Fruit fly (Drosophila melanogaster): ENCODE measurements around the gene EndoGI.

Gene EndoGI

DNA sequence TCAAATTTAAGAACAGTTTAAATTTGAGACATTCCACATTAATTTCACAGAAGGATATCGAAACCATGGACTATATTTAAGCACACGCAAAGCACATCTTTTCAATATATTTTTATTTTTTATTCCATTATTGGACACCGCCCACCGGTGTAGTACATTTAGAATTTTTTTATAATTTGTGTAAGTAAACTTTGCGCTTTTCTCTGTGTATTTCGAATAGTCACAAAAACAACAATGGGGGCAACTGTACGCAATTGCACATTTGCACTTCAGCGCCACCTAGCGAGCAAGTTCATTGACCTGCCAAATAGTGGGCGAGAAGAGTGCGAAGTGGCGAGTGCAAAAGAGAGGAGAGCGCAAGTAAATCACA is 18.3 kb downstream of the EndoGI start:
- TF ChIP-seq Dll (optimal IDR thresholded peaks at IDR 0.05) (no peak), pan (optimal IDR thresholded peaks at IDR 0.05) (no peak), CG8478 (optimal IDR thresholded peaks at IDR 0.05) (no peak), psq (optimal IDR thresholded peaks at IDR 0.05) (no peak), EcR (GFP tag; optimal IDR thresholded peaks at IDR 0.05) (peak; percentile 53 to 57), usp (GFP tag; optimal IDR thresholded peaks at IDR 0.05) (no peak)

DNA sequence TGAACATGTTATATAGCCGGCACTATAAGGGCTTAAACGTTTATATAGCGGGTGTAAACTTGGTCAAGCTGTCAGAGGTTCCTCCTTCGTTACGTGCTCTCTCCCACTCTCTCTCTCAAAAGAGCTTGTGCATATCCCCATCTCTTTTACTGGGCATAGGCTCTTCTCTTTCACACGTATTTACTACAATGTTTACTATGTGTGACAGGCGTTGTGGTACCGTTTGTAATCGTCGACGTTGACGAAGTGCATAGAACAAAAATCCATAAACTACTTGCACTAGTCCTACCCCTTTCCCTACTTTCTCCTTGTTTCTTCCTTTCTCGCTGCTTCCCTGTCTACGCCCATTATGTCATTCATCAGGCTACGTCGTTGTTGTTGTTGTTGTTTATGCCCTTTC is 19.3 kb downstream of the EndoGI start:
- no peak for TF ChIP-seq CG8478 (optimal IDR thresholded peaks at IDR 0.05)
- TF ChIP-seq EcR (GFP tag; optimal IDR thresholded peaks at IDR 0.05) = no peak
- TF ChIP-seq pan (optimal IDR thresholded peaks at IDR 0.05) = no peak
- TF ChIP-seq Dll (optimal IDR thresholded peaks at IDR 0.05) = no peak
- TF ChIP-seq psq (optimal IDR thresholded peaks at IDR 0.05) = no peak
- no peak for TF ChIP-seq usp (GFP tag; optimal IDR thresholded peaks at IDR 0.05)

DNA sequence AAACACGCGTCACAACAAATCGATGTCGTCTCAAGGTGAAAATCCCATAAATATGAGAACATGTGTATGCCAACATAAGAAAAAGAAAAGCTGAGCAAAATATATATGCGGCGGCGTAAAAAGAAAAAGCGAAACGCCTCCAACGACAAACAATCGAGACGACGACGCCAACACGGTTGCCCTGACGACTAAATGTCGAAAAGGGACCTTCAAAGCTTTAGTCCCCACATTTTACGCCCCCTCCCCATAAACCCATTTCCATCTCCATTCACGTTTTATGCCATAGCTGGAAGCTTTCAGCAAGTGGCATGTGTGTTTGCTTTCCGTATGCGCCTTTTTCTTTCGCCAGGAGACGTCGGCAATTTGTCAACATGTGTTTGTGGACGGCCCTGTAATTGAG is 20.4 kb downstream of the EndoGI start:
- no peak for TF ChIP-seq pan (optimal IDR thresholded peaks at IDR 0.05)
- no peak for TF ChIP-seq CG8478 (optimal IDR thresholded peaks at IDR 0.05)
- no peak for TF ChIP-seq Dll (optimal IDR thresholded peaks at IDR 0.05)
- TF ChIP-seq psq (optimal IDR thresholded peaks at IDR 0.05) = no peak

DNA sequence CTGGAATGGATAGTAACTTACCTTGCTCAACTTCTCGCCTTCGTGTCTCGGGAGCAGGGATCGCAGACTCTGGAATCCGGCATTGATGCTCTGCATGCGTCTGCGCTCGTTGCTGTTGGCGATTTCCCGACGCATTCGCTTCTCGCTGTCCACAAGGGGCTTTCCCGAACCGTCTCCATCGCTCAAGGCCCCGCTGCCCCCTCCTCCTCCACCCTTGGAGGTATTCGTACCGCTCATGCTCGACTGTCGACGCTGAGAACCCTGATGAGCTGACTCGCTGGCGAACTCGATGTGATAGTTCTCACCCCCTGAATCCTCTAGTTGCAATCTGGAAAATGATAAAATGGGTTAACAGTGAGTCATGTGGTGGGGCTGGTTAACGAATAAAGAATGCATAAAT is 21.4 kb downstream of the EndoGI start:
- TF ChIP-seq pan (optimal IDR thresholded peaks at IDR 0.05) (no peak), usp (GFP tag; optimal IDR thresholded peaks at IDR 0.05) (no peak), EcR (GFP tag; optimal IDR thresholded peaks at IDR 0.05) (no peak), psq (optimal IDR thresholded peaks at IDR 0.05) (no peak), CG8478 (optimal IDR thresholded peaks at IDR 0.05) (no peak), Dll (optimal IDR thresholded peaks at IDR 0.05) (no peak)

DNA sequence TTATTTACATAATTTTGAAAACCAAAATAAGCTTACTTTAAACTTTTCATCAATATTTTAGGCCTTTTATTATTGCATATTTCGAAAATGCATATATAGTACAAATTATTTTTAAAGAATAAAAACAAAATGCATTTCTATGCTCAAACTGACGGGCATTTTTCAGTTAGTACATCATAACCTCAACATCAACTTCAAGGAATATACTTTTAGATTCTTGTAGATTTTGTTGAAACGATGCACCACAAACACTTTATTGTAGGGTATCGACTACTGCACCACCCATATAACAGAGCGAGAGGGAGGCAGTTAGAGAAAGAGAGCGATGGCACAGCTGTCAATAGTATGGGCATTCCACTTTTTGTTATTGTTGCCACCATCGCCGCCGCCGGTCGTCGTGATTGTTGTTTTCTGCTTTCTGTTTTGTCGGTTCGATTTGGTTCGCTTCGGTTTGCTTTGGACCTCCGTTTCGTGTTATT is 22.3 kb downstream of the EndoGI start:
- no peak for TF ChIP-seq pan (optimal IDR thresholded peaks at IDR 0.05)
- TF ChIP-seq usp (GFP tag; optimal IDR thresholded peaks at IDR 0.05) = no peak
- TF ChIP-seq EcR (GFP tag; optimal IDR thresholded peaks at IDR 0.05) = no peak
- no peak for TF ChIP-seq CG8478 (optimal IDR thresholded peaks at IDR 0.05)
- no peak for TF ChIP-seq psq (optimal IDR thresholded peaks at IDR 0.05)
- TF ChIP-seq Dll (optimal IDR thresholded peaks at IDR 0.05) = no peak

DNA sequence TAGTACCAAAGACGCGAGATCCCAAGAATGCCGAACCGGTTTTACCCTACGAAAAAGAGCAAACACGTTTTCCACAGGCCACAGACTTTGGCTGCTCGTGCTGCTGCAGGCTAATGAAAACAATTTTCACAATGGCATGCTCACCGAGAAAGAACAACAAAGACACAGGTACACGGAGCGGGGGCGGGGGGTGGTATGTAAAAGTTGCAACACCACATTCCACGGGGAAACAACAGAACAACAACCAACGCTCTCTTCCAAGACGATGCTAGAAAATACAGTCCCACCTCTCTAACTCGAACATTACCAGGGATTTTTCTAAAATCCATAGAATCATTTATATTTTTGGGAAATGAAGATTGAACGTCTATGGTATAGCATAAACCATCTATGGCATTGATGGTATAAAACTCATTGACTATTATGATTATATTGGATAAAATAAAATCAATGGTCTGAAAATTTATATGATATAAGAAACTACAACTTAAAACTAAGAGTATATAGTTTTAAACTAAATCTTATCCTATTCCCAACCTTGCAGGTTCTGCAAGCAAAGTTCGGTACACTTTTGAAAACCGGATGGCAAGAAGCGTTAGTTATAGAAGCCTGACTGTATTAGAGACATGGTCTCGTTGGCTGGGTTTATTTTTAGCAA is 24.1 kb downstream of the EndoGI start:
- TF ChIP-seq Dll (optimal IDR thresholded peaks at IDR 0.05) (peak; percentile 45), usp (GFP tag; optimal IDR thresholded peaks at IDR 0.05) (no peak)

DNA sequence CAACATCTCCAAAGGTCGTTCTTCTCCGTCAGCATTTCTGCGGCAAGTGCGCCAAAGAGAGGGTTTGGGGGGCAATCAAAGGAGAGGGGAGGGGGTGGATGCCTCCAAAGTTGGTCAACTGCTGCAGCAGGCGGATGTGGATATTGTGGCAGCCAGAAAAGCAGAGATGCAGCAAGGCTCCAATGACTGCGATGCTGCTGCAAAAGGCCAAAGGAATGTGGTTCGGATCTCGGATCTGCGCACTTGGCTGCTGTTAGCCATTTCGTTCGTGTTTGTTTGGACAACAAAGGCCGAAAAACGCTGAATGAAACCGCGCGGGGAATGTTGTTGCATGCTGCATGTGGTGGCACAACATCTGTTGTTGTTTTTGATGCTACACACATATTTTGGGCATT is 24.6 kb downstream of the EndoGI start:
- TF ChIP-seq EcR (GFP tag; optimal IDR thresholded peaks at IDR 0.05) (peak in 1 of 2 experiments; percentile 78), Dll (optimal IDR thresholded peaks at IDR 0.05) (no peak)

DNA sequence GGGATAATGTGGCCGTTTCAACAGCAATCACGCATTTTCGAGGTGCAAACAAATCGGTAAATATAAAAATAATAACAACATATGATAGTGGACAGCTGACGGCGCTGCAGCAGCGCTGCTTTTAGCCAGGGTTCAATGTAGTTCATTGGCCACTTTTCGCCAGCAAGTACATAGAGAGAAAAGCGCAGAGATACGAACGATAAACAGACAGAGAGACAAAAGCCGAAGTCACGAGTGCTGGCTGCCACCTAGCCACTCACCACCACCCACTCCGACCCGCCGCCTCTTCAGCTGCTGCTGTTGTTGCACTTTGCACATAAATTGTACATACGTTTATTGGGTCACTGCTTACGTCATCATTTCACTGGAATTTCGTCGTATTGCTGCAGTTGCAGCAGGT is 25.4 kb downstream of the EndoGI start:
- TF ChIP-seq Dll (optimal IDR thresholded peaks at IDR 0.05) (no peak), EcR (GFP tag; optimal IDR thresholded peaks at IDR 0.05) (peak in 1 of 2 experiments; percentile 15)

DNA sequence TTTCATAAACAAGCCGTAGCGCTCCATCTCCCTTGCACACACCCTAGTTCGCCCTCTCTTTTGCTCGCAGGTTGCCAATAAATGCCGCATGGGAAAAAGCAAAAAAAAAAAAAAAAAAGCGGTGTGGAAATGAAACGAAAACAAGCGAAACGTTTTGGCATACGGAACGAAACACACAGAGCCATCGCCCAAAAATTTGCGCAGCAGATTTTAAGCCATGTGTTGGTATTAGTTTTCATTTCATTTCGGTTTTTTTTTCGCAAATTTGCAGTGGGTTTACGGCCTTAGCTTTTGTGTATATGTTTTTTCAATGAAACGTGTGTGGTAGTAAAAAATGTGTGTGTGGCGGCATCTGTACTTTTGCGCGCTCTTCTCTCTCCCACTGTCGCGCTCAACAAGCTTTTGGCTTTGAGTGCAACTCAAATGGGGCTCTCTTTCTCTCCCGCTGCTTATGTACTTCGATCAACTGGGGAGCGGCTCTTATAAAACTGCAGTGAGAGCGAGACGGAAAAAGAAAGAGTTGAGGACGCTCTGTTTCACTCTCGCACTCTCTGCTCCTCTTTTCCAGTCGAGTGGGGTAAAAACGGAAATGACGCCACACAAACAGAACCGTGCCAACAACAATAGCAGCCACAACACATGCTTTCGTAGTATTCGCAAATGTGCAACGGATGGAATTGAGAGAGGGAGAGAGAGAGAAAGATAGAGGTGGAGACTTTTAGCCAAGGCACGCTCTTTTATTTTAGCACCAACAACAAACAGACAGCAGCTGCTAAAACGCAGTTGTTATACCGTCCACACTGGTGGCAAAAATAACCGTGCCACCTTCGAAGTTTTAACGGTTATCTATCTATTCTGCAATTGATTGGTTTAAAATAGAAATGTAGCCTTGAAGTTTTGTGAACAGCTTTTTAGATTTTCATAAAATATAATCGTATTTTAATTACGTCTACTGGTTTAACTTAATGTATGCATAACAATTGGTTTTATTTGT is 27.1 kb downstream of the EndoGI start:
- TF ChIP-seq usp (GFP tag; optimal IDR thresholded peaks at IDR 0.05) (no peak), Dll (optimal IDR thresholded peaks at IDR 0.05) (peak; percentile 76), CG8478 (optimal IDR thresholded peaks at IDR 0.05) (peak; percentile 58), psq (optimal IDR thresholded peaks at IDR 0.05) (no peak), pan (optimal IDR thresholded peaks at IDR 0.05) (no peak), EcR (GFP tag; optimal IDR thresholded peaks at IDR 0.05) (peak in 1 of 2 experiments; percentile 45)

DNA sequence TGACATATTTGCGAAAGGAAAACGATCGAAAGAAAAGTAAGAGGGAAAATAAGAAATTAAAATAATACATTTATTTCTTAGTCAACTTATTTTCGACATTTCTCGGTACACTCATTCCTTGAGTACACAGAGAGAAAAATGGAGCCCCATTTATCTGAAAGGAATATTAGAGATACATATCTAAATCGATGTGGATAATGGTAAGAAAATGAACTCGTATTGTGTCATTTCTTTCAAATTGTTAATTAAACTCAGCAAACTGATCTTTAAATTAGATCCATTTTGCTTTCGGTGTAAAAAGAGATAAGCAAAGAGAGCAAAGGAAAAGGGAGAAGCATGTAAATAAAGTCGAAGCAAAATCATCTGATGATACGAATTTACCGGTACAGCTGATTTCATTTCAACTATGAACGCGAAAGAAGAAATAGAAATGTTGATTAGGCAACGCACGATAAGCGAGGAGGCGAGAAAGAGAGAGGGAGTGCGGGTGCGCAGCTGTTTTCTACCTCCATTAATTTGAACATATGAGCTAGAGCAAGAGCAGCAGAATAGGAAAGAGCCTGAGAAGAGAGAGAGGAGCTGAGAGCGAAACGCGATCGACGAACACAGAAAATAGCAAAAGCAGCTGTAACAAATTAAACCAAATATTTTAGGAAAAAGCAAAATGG is 28.3 kb downstream of the EndoGI start:
- no peak for TF ChIP-seq pan (optimal IDR thresholded peaks at IDR 0.05)
- no peak for TF ChIP-seq usp (GFP tag; optimal IDR thresholded peaks at IDR 0.05)
- TF ChIP-seq EcR (GFP tag; optimal IDR thresholded peaks at IDR 0.05) = no peak
- TF ChIP-seq CG8478 (optimal IDR thresholded peaks at IDR 0.05) = no peak
- TF ChIP-seq psq (optimal IDR thresholded peaks at IDR 0.05) = no peak
- TF ChIP-seq Dll (optimal IDR thresholded peaks at IDR 0.05) = no peak

DNA sequence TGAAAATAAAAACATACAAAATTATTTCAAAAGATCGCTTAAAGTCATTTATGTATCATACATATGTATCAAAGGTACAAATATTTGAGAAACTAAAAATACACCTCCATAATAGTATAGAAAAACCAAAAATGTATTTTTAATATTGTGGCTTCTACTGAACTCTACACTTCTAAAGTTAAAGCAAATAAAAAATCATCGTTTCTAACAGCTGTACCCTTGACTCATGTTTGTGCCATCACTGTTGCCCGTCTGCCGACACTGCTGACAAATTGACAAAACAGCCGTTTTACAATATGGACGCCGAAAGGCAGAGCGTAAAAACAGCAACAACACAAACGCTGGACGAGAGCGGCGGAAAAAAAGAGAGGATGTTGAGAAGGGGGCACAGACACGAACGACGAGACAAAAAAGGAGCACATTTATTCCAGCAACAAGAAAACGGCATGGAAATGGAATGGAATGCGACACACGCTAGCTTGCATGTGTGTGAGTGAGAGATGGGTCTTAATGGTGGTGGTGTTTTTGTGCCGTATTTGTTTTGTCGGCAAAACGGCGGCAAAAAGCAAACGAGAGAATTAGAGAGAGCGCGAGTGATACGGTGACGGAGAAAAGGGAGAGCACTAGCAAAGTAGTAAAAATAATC is 29.0 kb downstream of the EndoGI start:
- peak; percentile 67 for TF ChIP-seq Dll (optimal IDR thresholded peaks at IDR 0.05)
- TF ChIP-seq CG8478 (optimal IDR thresholded peaks at IDR 0.05) = no peak

DNA sequence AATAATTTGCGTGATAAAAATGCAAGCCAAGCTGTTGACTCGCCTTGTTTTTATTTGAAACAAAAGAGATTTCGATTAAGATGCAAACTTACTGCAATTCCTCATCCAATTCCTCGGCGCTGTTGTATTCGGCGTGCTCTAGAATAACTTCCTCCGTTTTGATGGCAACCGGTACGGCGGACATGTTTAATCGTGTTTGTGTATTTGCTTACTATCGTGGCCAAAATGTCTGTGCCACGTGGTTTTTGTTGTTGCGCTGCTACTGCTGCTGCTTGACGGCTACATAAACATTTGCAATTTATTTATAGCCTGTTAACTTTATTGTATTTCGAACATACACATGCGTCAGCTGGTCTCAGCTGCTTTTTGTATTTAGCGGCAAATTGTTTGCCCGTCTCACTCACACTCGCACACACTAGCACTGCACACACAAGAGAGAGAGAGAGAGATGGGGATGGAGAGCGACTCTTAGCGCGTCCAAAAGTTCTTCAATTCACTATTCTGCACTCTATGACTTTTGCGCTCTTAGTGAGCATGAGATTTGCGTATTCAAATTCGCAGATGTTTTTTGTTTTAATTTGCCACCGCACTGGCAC is 29.6 kb downstream of the EndoGI start:
- TF ChIP-seq CG8478 (optimal IDR thresholded peaks at IDR 0.05) (no peak), usp (GFP tag; optimal IDR thresholded peaks at IDR 0.05) (no peak), EcR (GFP tag; optimal IDR thresholded peaks at IDR 0.05) (no peak), pan (optimal IDR thresholded peaks at IDR 0.05) (no peak), psq (optimal IDR thresholded peaks at IDR 0.05) (no peak), Dll (optimal IDR thresholded peaks at IDR 0.05) (no peak)
